Fruit fly (Drosophila melanogaster): ENCODE results near the gene CG5418.

The CG5418 gene

DNA sequence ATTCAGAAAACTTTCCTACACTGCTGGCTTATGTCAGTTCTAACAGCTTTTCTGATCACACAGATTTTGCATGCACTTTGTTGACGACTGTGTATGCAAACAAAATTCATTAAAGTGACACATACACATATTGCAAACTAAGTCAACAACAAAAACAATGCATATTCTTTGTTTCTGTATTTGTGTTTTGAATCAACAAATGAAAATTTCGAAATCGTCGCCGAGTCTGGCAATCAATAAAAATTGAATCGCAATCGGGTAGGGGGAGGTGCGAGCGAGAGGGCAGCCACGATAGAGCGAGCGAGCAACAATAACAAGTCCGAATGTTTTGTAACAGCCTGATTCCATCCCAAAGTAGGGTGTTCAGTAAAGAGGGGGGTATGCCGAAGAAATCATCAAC is 10.0 kb upstream of the CG5418 start (continued):
- no peak for TF ChIP-seq Gug (GFP tag; IDR thresholded peaks at IDR 0.05)
- TF ChIP-seq CG6654 (GFP tag; optimal IDR thresholded peaks at IDR 0.05) = no peak
- TF ChIP-seq her (GFP tag; optimal IDR thresholded peaks at IDR 0.05) = no peak
- TF ChIP-seq Rx (GFP tag; IDR thresholded peaks at IDR 0.05) = no peak
- TF ChIP-seq jumu (GFP tag; optimal IDR thresholded peaks at IDR 0.05) = no peak
- no peak for TF ChIP-seq trh (GFP tag; optimal IDR thresholded peaks at IDR 0.05)
- TF ChIP-seq Dp (GFP tag; optimal IDR thresholded peaks at IDR 0.05) = no peak
- TF ChIP-seq Poxn (GFP tag; IDR thresholded peaks at IDR 0.05) = no peak
- TF ChIP-seq Xbp1 (GFP tag; optimal IDR thresholded peaks at IDR 0.05) = no peak
- TF ChIP-seq hbn (GFP tag; IDR thresholded peaks at IDR 0.05; ENCODE audit: partially characterized antibody) = no peak
- peak; percentile 54 for TF ChIP-seq exex (tag; optimal IDR thresholded peaks at IDR 0.05)
- TF ChIP-seq YL-1 (GFP tag; optimal IDR thresholded peaks at IDR 0.05) = no peak
- peak; percentile 5 for TF ChIP-seq CG11398 (GFP tag; optimal IDR thresholded peaks at IDR 0.05)

DNA sequence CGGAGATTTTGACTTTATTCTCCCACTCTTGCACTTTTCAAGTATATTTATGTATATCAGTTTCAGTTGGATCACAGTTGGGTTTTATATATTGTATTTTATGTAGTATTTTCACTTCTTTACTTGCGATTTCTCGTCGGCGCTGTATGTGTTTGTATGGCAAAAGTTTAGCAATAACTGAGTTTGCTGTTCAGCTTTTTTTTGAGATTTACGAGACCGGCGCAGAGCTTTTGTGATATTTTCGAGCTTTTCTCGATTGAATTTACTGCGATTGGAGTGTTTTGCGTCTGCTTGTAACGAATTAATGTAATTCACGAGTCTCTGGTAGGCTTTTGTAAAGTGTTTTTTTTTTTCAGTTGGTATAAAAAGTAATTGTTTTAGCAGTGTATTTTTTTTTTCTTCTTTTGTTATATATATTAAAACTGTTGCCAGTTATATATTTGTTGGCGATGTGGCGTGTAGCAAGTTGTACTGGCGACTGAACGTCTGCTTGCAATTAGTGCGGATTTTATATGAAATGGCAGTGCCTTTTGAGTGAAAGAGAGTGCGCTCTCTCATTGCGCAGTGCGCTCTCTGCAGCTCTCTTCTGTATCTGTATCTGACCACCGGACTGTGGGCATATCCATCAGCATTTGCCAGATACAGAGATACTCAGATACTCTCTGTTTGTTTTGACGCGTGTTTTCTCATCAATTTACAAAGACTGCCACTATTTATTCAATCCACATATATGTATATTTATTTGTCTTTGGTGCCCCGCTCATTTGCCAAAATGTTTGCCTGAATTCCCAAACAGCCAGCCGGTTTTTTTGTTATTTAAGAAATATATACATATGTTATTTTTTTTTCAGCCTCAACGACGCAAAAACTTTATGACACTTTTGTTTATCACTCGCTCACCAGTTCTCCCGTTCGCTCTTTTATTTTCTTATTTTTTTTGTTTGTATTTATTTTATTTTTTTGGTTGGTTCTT is 8.0 kb upstream of the CG5418 start:
- TF ChIP-seq Poxn (GFP tag; IDR thresholded peaks at IDR 0.05) = no peak
- TF ChIP-seq HLHmδ (GFP tag; optimal IDR thresholded peaks at IDR 0.05) = peak; percentile 58
- TF ChIP-seq CG10543 (GFP tag; optimal IDR thresholded peaks at IDR 0.05) = peak; percentile 97
- peak; percentile 3 to 33 for TF ChIP-seq dpn (GFP tag; optimal IDR thresholded peaks at IDR 0.05)
- TF ChIP-seq CG7928 (GFP tag; optimal IDR thresholded peaks at IDR 0.05) = no peak
- no peak for TF ChIP-seq sc (optimal IDR thresholded peaks at IDR 0.05)
- TF ChIP-seq sc (GFP tag; optimal IDR thresholded peaks at IDR 0.05) = peak; percentile 13
- 0 out of 4 replicates have a peak, but pooled peaks have one; percentile 43 for TF ChIP-seq Dll (GFP tag; IDR thresholded peaks at IDR 0.05; ENCODE audit: partially characterized antibody)
- TF ChIP-seq CG15696 (tag; optimal IDR thresholded peaks at IDR 0.05) = peak; percentile 78
- TF ChIP-seq Side (GFP tag; optimal IDR thresholded peaks at IDR 0.05) = peak; percentile 55
- TF ChIP-seq Sin3A (optimal IDR thresholded peaks at IDR 0.05) = no peak
- TF ChIP-seq CG11723 (GFP tag; optimal IDR thresholded peaks at IDR 0.05) = peak; percentile 42
- TF ChIP-seq CG33557 (GFP tag; optimal IDR thresholded peaks at IDR 0.05) = peak; percentile 66
- peak; percentile 29; the same call in 1 of the 2 replicates for TF ChIP-seq unc-4 (GFP tag; IDR thresholded peaks at IDR 0.05; ENCODE audit: partially characterized antibody)
- peak in 1 of 2 experiments; percentile 39 for TF ChIP-seq Pdp1 (GFP tag; optimal IDR thresholded peaks at IDR 0.05)
- no peak for TF ChIP-seq knrl (GFP tag; IDR thresholded peaks at IDR 0.05; ENCODE audit: partially characterized antibody)
- 0 out of 3 replicates have a peak, but pooled peaks have one; percentile 46 for TF ChIP-seq CG6175 (GFP tag; IDR thresholded peaks at IDR 0.05)
- peak; percentile 55 for TF ChIP-seq CG18262 (tag; optimal IDR thresholded peaks at IDR 0.05)
- TF ChIP-seq otp (GFP tag; IDR thresholded peaks at IDR 0.05) = peak; percentile 69; the same call in 1 of the 3 replicates
- TF ChIP-seq CG6854 (GFP tag; optimal IDR thresholded peaks at IDR 0.05) = peak; percentile 83
- TF ChIP-seq cato (GFP tag; optimal IDR thresholded peaks at IDR 0.05; ENCODE audit: borderline replicate concordance) = no peak
- TF ChIP-seq tin (GFP tag; optimal IDR thresholded peaks at IDR 0.05) = no peak
- TF ChIP-seq bab2 (GFP tag; optimal IDR thresholded peaks at IDR 0.05) = peak; percentile 55
- TF ChIP-seq NfI (GFP tag; optimal IDR thresholded peaks at IDR 0.05) = peak; percentile 47
- peak; percentile 93; the same call in 2 of the 4 replicates for TF ChIP-seq chinmo (GFP tag; IDR thresholded peaks at IDR 0.05; ENCODE audit: partially characterized antibody)
- peak; percentile 34 for TF ChIP-seq shn (GFP tag; optimal IDR thresholded peaks at IDR 0.05)
- TF ChIP-seq CG17361 (GFP tag; IDR thresholded peaks at IDR 0.05) = peak; percentile 47; the same call in 1 of the 3 replicates
- TF ChIP-seq CTCF (GFP tag; optimal IDR thresholded peaks at IDR 0.05) = no peak
- TF ChIP-seq CG10147 (GFP tag; optimal IDR thresholded peaks at IDR 0.05) = peak; percentile 69
- peak; percentile 72 for TF ChIP-seq CG2875 (GFP tag; optimal IDR thresholded peaks at IDR 0.05)
- TF ChIP-seq CG17829 (tag; optimal IDR thresholded peaks at IDR 0.05) = peak; percentile 41
- no peak for TF ChIP-seq CG16815 (GFP tag; optimal IDR thresholded peaks at IDR 0.05)
- TF ChIP-seq CG3995 (GFP tag; optimal IDR thresholded peaks at IDR 0.05) = no peak
- no peak for TF ChIP-seq br (optimal IDR thresholded peaks at IDR 0.05)
- TF ChIP-seq ATbp (GFP tag; optimal IDR thresholded peaks at IDR 0.05) = peak; percentile 65
- 0 out of 2 replicates have a peak, but pooled peaks have one; percentile 15 for TF ChIP-seq CG6689 (GFP tag; IDR thresholded peaks at IDR 0.05)
